Worm (Caenorhabditis elegans): ENCODE data around the gene R09A8.1.
A peak's percentile ranks its signal among the peaks of the same experiment; 100 is the strongest.

The R09A8.1 gene

ce11 chrX:12659814-12660213 lies 46.3 kb downstream of the R09A8.1 start, which contains the start of gene C02B4.3:
TSS of gene C02B4.3 (minus strand) at chrX:12659847.
- TF ChIP-seq elt-1 (tag; optimal IDR thresholded peaks at IDR 0.05) (no peak), ama-1 (optimal IDR thresholded peaks at IDR 0.05) (no peak)

ce11 chrX:12661091-12661526 lies 47.6 kb downstream of the R09A8.1 start:
- no peak for TF ChIP-seq ZK546.5 (tag; optimal IDR thresholded peaks at IDR 0.05)
- TF ChIP-seq mml-1 (tag; optimal IDR thresholded peaks at IDR 0.05): no peak
- TF ChIP-seq daf-12 (tag; optimal IDR thresholded peaks at IDR 0.05): no peak
- peak; percentile 48 for TF ChIP-seq nhr-43 (tag; optimal IDR thresholded peaks at IDR 0.05; ENCODE audit: poor library complexity, severe bottlenecking)
- TF ChIP-seq ceh-82 (tag; optimal IDR thresholded peaks at IDR 0.05): no peak
- TF ChIP-seq lin-15B (tag; optimal IDR thresholded peaks at IDR 0.05): no peak
- TF ChIP-seq fkh-2 (tag; optimal IDR thresholded peaks at IDR 0.05): no peak
- TF ChIP-seq nhr-77 (tag; optimal IDR thresholded peaks at IDR 0.05): peak; percentile 58
- TF ChIP-seq jun-1 (tag; optimal IDR thresholded peaks at IDR 0.05): no peak
- no peak for TF ChIP-seq egl-27 (tag; optimal IDR thresholded peaks at IDR 0.05)
- no peak for TF ChIP-seq nhr-12 (tag; optimal IDR thresholded peaks at IDR 0.05)
- TF ChIP-seq lin-39 (tag; optimal IDR thresholded peaks at IDR 0.05): peak; percentile 86
- no peak for TF ChIP-seq elt-1 (tag; optimal IDR thresholded peaks at IDR 0.05)
- TF ChIP-seq hmg-11 (tag; optimal IDR thresholded peaks at IDR 0.05): peak; percentile 84
- no peak for TF ChIP-seq fkh-10 (GFP tag; optimal IDR thresholded peaks at IDR 0.05)
- peak; percentile 46 for TF ChIP-seq nhr-23 (tag; optimal IDR thresholded peaks at IDR 0.05)
- TF ChIP-seq eor-1 (tag; optimal IDR thresholded peaks at IDR 0.05): no peak
- TF ChIP-seq nfya-1 (tag; optimal IDR thresholded peaks at IDR 0.05; ENCODE audit: insufficient read depth): peak; percentile 60
- peak; percentile 14 for TF ChIP-seq pha-4 (tag; optimal IDR thresholded peaks at IDR 0.05)
- TF ChIP-seq aly-2 (tag; optimal IDR thresholded peaks at IDR 0.05): no peak
- no peak for TF ChIP-seq ceh-16 (tag; optimal IDR thresholded peaks at IDR 0.05)
- peak in 1 of 3 experiments; percentile 3 for TF ChIP-seq elt-3 (tag; optimal IDR thresholded peaks at IDR 0.05)
- no peak for TF ChIP-seq nhr-237 (tag; optimal IDR thresholded peaks at IDR 0.05)
- TF ChIP-seq R02D3.7 (tag; optimal IDR thresholded peaks at IDR 0.05): no peak
- TF ChIP-seq ztf-4 (tag; optimal IDR thresholded peaks at IDR 0.05): no peak
- no peak for TF ChIP-seq skn-1 (tag; optimal IDR thresholded peaks at IDR 0.05)
- no peak for TF ChIP-seq nhr-76 (tag; optimal IDR thresholded peaks at IDR 0.05)
- peak; percentile 95 for TF ChIP-seq lsy-12 (tag; optimal IDR thresholded peaks at IDR 0.05)
- TF ChIP-seq zag-1 (tag; optimal IDR thresholded peaks at IDR 0.05): no peak
- TF ChIP-seq pqm-1 (tag; optimal IDR thresholded peaks at IDR 0.05): no peak
- TF ChIP-seq nhr-25 (tag; optimal IDR thresholded peaks at IDR 0.05): peak; percentile 66
- peak; percentile 56 for TF ChIP-seq elt-2 (tag; optimal IDR thresholded peaks at IDR 0.05)
- TF ChIP-seq unc-39 (tag; optimal IDR thresholded peaks at IDR 0.05): no peak
- TF ChIP-seq nhr-11 (tag; optimal IDR thresholded peaks at IDR 0.05): no peak
- TF ChIP-seq tbx-2 (tag; optimal IDR thresholded peaks at IDR 0.05): peak; percentile 60

- TF ChIP-seq nhr-43 (tag; optimal IDR thresholded peaks at IDR 0.05; ENCODE audit: poor library complexity, severe bottlenecking) (peak; percentile 4), unc-62 (GFP tag; optimal IDR thresholded peaks at IDR 0.05) (no peak)
Observed at ce11 chrX:12663114-12663513, 49.6 kb downstream of the R09A8.1 start.

- TF ChIP-seq hmg-11 (tag; optimal IDR thresholded peaks at IDR 0.05): no peak
- TF ChIP-seq elt-1 (tag; optimal IDR thresholded peaks at IDR 0.05): no peak
- no peak for TF ChIP-seq sea-2 (GFP tag; optimal IDR thresholded peaks at IDR 0.05)
- no peak for TF ChIP-seq mml-1 (tag; optimal IDR thresholded peaks at IDR 0.05)
- TF ChIP-seq ama-1 (optimal IDR thresholded peaks at IDR 0.05): peak; percentile 98
- TF ChIP-seq nhr-25 (tag; optimal IDR thresholded peaks at IDR 0.05): peak; percentile 47
- peak; percentile 34 for TF ChIP-seq elt-2 (tag; optimal IDR thresholded peaks at IDR 0.05)
Observed at ce11 chrX:12663537-12663936, 50.0 kb downstream of the R09A8.1 start, which contains the start of gene nlp-76. TSS of gene nlp-76 (minus strand) at chrX:12663903.
